Worm (Caenorhabditis elegans): ENCODE measurements around the gene apc-17.
A peak's percentile ranks its signal among the peaks of the same experiment; 100 is the strongest.

apc-17 gene

DNA sequence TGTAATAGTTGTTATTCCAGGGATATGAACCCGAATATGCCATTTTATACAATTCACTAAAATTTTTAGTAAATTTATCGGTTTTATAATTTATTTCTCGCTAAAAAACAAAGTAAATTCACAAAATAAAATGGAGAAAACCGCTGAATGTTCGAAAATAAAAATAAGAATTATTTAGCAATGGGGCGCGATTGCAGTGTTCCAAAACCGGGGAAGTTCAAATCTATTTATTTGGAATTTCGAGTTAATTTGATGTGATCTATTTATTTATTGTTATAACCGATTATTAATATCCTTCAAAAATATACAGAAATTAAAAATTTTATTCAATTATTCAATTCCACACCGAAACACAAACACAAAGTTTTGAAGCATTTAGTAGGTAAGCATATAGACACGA is 24.6 kb downstream of the apc-17 start, which contains the start of gene F40F8.11 (continued):
- TF ChIP-seq efl-1 (optimal IDR thresholded peaks at IDR 0.05) (peak; percentile 49 to 88), efl-1 (GFP tag; optimal IDR thresholded peaks at IDR 0.05 in 1 of 2) (peak; percentile 90 to 99), fkh-8 (tag; optimal IDR thresholded peaks at IDR 0.05) (no peak), lin-14 (GFP tag; optimal IDR thresholded peaks at IDR 0.05) (peak; percentile 43), nhr-71 (tag; optimal IDR thresholded peaks at IDR 0.05) (peak; percentile 59), lin-35 (GFP tag; optimal IDR thresholded peaks at IDR 0.05) (peak; percentile 89 to 95), C34B4.2 (tag; optimal IDR thresholded peaks at IDR 0.05) (no peak), lsy-2 (tag; optimal IDR thresholded peaks at IDR 0.05) (peak; percentile 66 to 78), dsc-1 (tag; optimal IDR thresholded peaks at IDR 0.05) (peak; percentile 30), pax-3 (tag; optimal IDR thresholded peaks at IDR 0.05) (no peak), pqm-1 (tag; optimal IDR thresholded peaks at IDR 0.05) (no peak), unc-98 (GFP tag; IDR thresholded peaks at IDR 0.05) (no peak), sptf-1 (tag; optimal IDR thresholded peaks at IDR 0.05) (no peak), blmp-1 (tag; optimal IDR thresholded peaks at IDR 0.05) (peak; percentile 35), nhr-47 (tag; optimal IDR thresholded peaks at IDR 0.05) (peak; percentile 53), xbp-1 (tag; optimal IDR thresholded peaks at IDR 0.05) (peak; percentile 21), elt-3 (tag; optimal IDR thresholded peaks at IDR 0.05) (no peak), mdl-1 (tag; optimal IDR thresholded peaks at IDR 0.05) (no peak), skn-1 (tag; optimal IDR thresholded peaks at IDR 0.05) (peak; percentile 57), ceh-90 (tag; optimal IDR thresholded peaks at IDR 0.05) (no peak), nhr-77 (tag; optimal IDR thresholded peaks at IDR 0.05) (no peak), mef-2 (tag; optimal IDR thresholded peaks at IDR 0.05) (no peak), ceh-88 (GFP tag; IDR thresholded peaks at IDR 0.05) (no peak), nhr-19 (GFP tag; conservative IDR thresholded peaks at IDR 0.05) (peak; percentile 28; the same call in 1 of the 2 replicates), rnt-1 (tag; optimal IDR thresholded peaks at IDR 0.05) (peak; percentile 24), aly-2 (tag; optimal IDR thresholded peaks at IDR 0.05) (no peak), vab-15 (tag; optimal IDR thresholded peaks at IDR 0.05) (no peak), mab-9 (GFP tag; IDR thresholded peaks at IDR 0.05) (no peak), nhr-84 (tag; optimal IDR thresholded peaks at IDR 0.05) (no peak), ceh-8 (GFP tag; optimal IDR thresholded peaks at IDR 0.05) (no peak), egl-27 (tag; optimal IDR thresholded peaks at IDR 0.05) (no peak), ets-5 (GFP tag; IDR thresholded peaks at IDR 0.05) (no peak), jun-1 (tag; optimal IDR thresholded peaks at IDR 0.05) (no peak), snpc-4 (tag; optimal IDR thresholded peaks at IDR 0.05) (no peak), hlh-4 (tag; optimal IDR thresholded peaks at IDR 0.05) (no peak), zip-4 (GFP tag; optimal IDR thresholded peaks at IDR 0.05) (no peak), nhr-90 (tag; optimal IDR thresholded peaks at IDR 0.05; ENCODE audit: poor library complexity) (no peak), unc-86 (tag; optimal IDR thresholded peaks at IDR 0.05) (peak; percentile 3), snu-23 (GFP tag; optimal IDR thresholded peaks at IDR 0.05) (peak; percentile 55), fkh-10 (GFP tag; optimal IDR thresholded peaks at IDR 0.05) (no peak), C16A3.4 (tag; optimal IDR thresholded peaks at IDR 0.05) (peak; percentile 62), F16B12.6 (tag; optimal IDR thresholded peaks at IDR 0.05) (no peak), unc-62 (GFP tag; optimal IDR thresholded peaks at IDR 0.05) (no peak), isw-1 (GFP tag; IDR thresholded peaks at IDR 0.05) (0 out of 2 replicates have a peak, but pooled peaks have one; percentile 1), irx-1 (tag; optimal IDR thresholded peaks at IDR 0.05) (no peak), ceh-63 (GFP tag; optimal IDR thresholded peaks at IDR 0.05) (no peak), ces-1 (GFP tag; optimal IDR thresholded peaks at IDR 0.05) (no peak), sup-37 (GFP tag; optimal IDR thresholded peaks at IDR 0.05) (no peak), hpl-2 (GFP tag; optimal IDR thresholded peaks at IDR 0.05) (no peak), tbx-2 (tag; optimal IDR thresholded peaks at IDR 0.05) (peak; percentile 26), nhr-20 (tag; optimal IDR thresholded peaks at IDR 0.05) (peak; percentile 39), lin-15B (tag; optimal IDR thresholded peaks at IDR 0.05) (no peak), nhr-28 (tag; optimal IDR thresholded peaks at IDR 0.05) (no peak)

All from whole organism, L1 larva.